Worm (Caenorhabditis elegans) whole organism, midembryonic: Measurements from ENCODE around the gene F32G8.3.

Experiments used
- T22C8.4 ChIP-seq: fragments of 200-800 bp; sonication (Bioruptor generic); IDR thresholded peaks from 2 replicates; pipeline ENCODE4 v1.3.6; 2022; ENCODE audit warnings: missing genetic modification characterization, missing compliant biosample characterization
- cog-1 ChIP-seq: sonication (generic microtip); optimal IDR thresholded peaks from 2 replicates; lab custom pipeline; 2016; ENCODE audit warnings: missing genetic modification characterization, missing compliant biosample characterization
- flt-1 ChIP-seq: fragments of 200-800 bp; sonication (Bioruptor generic); IDR thresholded peaks from 2 replicates; pipeline ENCODE4 v1.3.6; 2022; ENCODE audit warnings: missing genetic modification characterization, missing compliant biosample characterization
- klf-2 ChIP-seq: fragments of 200-800 bp; sonication (Bioruptor generic); conservative IDR thresholded peaks from 2 replicates; pipeline ENCODE4 v1.3.6; 2022; ENCODE audit warnings: missing genetic modification reagents, missing genetic modification characterization, missing compliant biosample characterization
- med-1 ChIP-seq: sonication (generic microtip); optimal IDR thresholded peaks from 2 replicates; lab custom pipeline; 2017; ENCODE audit warnings: missing genetic modification characterization, mild to moderate bottlenecking, missing compliant biosample characterization, antibody characterized with exemption, missing genetic modification reagents; ENCODE audit not compliant: insufficient read depth
- ref-1 ChIP-seq: fragments of 200-800 bp; sonication (Bioruptor generic); conservative IDR thresholded peaks from 2 replicates; pipeline ENCODE4 v1.3.6; 2022; ENCODE audit warnings: missing genetic modification reagents, missing genetic modification characterization, missing compliant biosample characterization
- tab-1 ChIP-seq: fragments of 200-800 bp; sonication (Bioruptor generic); IDR thresholded peaks from 2 replicates; pipeline ENCODE4 v1.3.6; 2022; ENCODE audit warnings: missing genetic modification characterization, missing compliant biosample characterization
- ztf-23 ChIP-seq: fragments of 200-800 bp; sonication (Bioruptor generic); IDR thresholded peaks from 2 replicates; pipeline ENCODE4 v1.3.6; 2022; ENCODE audit warnings: missing genetic modification reagents, missing genetic modification characterization, missing compliant biosample characterization
- ztf-29 ChIP-seq: fragments of 200-800 bp; sonication (Bioruptor generic); IDR thresholded peaks from 2 replicates; pipeline ENCODE4 v1.3.6; 2022; ENCODE audit warnings: missing genetic modification reagents, missing genetic modification characterization, missing compliant biosample characterization

Gene F32G8.3

DNA sequence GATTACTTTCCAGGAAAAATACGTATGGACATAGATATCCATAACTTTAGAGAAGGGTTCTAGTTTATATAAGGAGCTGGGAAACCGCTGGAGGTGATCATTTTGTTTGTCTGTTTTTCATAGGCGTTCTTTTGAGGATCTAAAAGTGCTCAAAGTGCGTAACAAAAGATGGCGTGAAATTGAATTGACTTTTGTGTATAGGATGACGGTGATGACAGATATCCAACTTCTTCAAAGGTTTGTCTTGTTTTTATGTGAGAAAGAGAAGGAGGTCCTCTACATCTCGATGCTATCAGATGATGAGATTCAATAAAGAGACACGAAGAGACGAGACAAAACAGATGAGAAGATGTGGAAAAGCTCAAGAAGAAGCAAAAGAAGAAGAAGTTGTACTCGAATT, 38.4 kb downstream of the F32G8.3 start:
- no peak for TF ChIP-seq ztf-29 (GFP tag; lab: Robert Waterston, UW)
- TF ChIP-seq cog-1 (tag; lab: Kevin White, UChicago): no peak
- TF ChIP-seq ztf-23 (GFP tag; lab: Robert Waterston, UW): no peak
- TF ChIP-seq T22C8.4 (GFP tag; lab: Robert Waterston, UW): no peak
- no peak for TF ChIP-seq klf-2 (GFP tag; lab: Robert Waterston, UW)
- TF ChIP-seq tab-1: no peak
- TF ChIP-seq flt-1: no peak
- TF ChIP-seq med-1 (GFP tag; lab: Kevin White, UChicago): no peak
- no peak for TF ChIP-seq ref-1 (GFP tag; lab: Robert Waterston, UW)

DNA sequence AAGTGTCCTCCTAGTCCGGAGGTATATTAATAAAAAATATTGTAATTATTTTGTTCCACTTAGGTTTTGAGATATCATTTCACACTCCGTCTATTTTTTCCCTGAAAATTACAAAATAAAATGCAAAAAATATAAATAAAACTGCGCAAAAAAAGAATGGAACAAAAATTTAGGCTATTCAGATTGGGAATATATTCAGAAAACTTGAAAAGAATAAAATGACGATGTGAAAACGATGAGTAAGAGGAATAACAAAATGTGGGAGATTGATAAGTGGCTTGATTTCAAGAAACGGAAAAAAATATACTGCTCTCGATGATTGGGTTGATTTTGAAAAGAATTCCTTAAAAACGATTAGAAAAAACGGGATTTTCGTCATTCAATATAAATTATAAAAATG, 40.9 kb downstream of the F32G8.3 start, which contains the start of gene dmsr-8:
dmsr-8 (minus strand) TSS at position 101 of the 400 bp plus-strand sequence.
- no peak for TF ChIP-seq T22C8.4 (GFP tag; lab: Robert Waterston, UW)
- TF ChIP-seq cog-1 (tag; lab: Kevin White, UChicago): no peak
- no peak for TF ChIP-seq med-1 (GFP tag; lab: Kevin White, UChicago)
- TF ChIP-seq ref-1 (GFP tag; lab: Robert Waterston, UW): no peak
- TF ChIP-seq flt-1: no peak

DNA sequence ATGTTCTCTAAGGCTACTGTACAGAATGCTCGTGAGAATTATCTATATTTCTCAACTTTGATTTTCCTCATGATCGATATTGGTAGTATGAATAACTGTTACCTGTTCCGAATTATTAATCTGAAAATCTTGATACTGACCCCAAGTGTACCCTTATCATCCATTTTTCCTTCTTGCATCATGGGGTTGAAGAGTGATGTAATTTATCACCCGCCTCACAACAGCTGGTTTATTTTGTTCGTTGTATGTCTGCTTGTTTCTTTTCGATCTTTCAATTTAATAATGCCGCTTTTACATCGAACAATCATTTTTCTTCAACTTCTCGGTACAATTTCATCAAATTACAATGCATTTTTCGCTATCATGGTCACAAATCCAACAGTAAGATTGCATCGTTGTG, 46.3 kb downstream of the F32G8.3 start, which contains the start of gene C35A5.6:
C35A5.6 (plus strand) TSS at position 283 of the 400 bp plus-strand sequence.
- TF ChIP-seq med-1 (GFP tag; lab: Kevin White, UChicago): no peak

DNA sequence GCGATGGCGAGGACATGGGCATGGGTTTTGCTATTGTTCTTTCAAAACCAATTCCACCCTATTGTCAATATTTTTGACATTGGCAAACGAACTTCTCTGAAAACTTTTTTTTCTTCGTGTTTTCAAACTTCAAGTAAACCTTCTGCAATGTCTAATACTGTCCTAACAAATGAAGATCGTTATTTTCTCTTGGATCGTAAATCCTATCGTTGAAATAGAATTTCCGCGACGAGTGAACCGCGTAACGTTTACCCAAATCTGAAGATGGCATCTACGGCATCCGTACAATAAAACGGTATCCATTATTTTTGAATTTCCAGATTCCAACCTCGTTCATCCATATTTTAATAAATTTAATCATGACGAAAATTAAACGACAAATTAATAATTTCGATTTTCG, 49.6 kb downstream of the F32G8.3 start, which contains the start of gene C35A5.5:
C35A5.5 (plus strand) TSS at position 301 of the 400 bp plus-strand sequence.
- TF ChIP-seq cog-1 (tag; lab: Kevin White, UChicago) (no peak), flt-1 (no peak), ztf-29 (GFP tag; lab: Robert Waterston, UW) (no peak), ztf-23 (GFP tag; lab: Robert Waterston, UW) (no peak), tab-1 (no peak), klf-2 (GFP tag; lab: Robert Waterston, UW) (no peak), T22C8.4 (GFP tag; lab: Robert Waterston, UW) (no peak), med-1 (GFP tag; lab: Kevin White, UChicago) (no peak), ref-1 (GFP tag; lab: Robert Waterston, UW) (no peak)
